Worm (Caenorhabditis elegans) whole organism, L2 larva: ENCODE measurements around the gene cri-2.

Source experiments
- R02D3.7 ChIP-seq: fragments of 150-350 bp; optimal IDR thresholded peaks from 2 replicates; lab custom pipeline; 2014; ENCODE audit warnings: missing biosample characterization, missing genetic modification characterization
- nhr-237 ChIP-seq: fragments of 150-350 bp; optimal IDR thresholded peaks from 2 replicates; lab custom pipeline; 2014; ENCODE audit warnings: missing biosample characterization, missing genetic modification characterization
- nhr-25 ChIP-seq: fragments of 150-350 bp; sonication (generic microtip); optimal IDR thresholded peaks from 3 replicates; lab custom pipeline; 2014; ENCODE audit warnings: missing biosample characterization, missing genetic modification characterization

DNA sequence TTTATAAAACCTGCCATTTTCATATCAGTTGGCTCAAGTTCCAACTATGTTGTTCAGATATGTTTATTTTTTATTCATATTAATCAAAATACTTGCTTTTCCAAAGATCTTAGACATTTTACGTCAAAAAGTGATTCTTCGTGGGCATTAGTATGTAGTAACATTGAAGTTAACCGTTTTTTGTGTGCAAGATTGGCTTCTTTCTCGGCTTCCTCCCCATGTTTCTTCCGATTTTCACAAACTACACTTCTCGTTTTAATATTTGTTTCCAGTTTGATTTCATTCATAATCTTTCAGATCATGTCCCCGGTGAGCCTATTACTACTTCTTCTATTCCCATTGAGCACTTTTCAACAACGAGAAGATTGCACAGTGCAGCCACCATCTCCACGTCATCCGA lies 44.2 kb upstream of the cri-2 start, which contains the start of gene sul-2:
- TF ChIP-seq nhr-25 (tag; lab: Kevin White, UChicago) (no peak), nhr-237 (tag; lab: Kevin White, UChicago) (no peak), R02D3.7 (tag; lab: Kevin White, UChicago) (no peak)
